Worm (Caenorhabditis elegans) whole organism, L1 larva: ENCODE measurements around the gene cpz-2.

Experiments used
- C34B4.2 ChIP-seq: sonication (generic microtip); optimal IDR thresholded peaks from 2 replicates; lab custom pipeline; 2017; ENCODE audit warnings: mild to moderate bottlenecking, missing genetic modification characterization, missing compliant biosample characterization
- F16B12.6 ChIP-seq: fragments of 150-350 bp; optimal IDR thresholded peaks from 2 replicates; lab custom pipeline; 2014; ENCODE audit warnings: missing biosample characterization, missing genetic modification characterization
- Y116A8C.19 ChIP-seq: sonication (generic microtip); optimal IDR thresholded peaks from 2 replicates; lab custom pipeline; 2016; ENCODE audit warnings: missing compliant biosample characterization, missing genetic modification characterization, borderline replicate concordance
- aha-1 ChIP-seq: fragments of 150-350 bp; optimal IDR thresholded peaks from 2 replicates; lab custom pipeline; 2014; ENCODE audit warnings: missing biosample characterization, missing genetic modification characterization
- alr-1 ChIP-seq: fragments of 200-800 bp; sonication (Bioruptor generic); optimal IDR thresholded peaks from 2 replicates; lab custom pipeline; 2018; ENCODE audit warnings: borderline replicate concordance, mild to moderate bottlenecking, missing genetic modification characterization, missing compliant biosample characterization
- aly-2 ChIP-seq: fragments of 150-350 bp; optimal IDR thresholded peaks from 2 replicates; lab custom pipeline; 2014; ENCODE audit warnings: missing biosample characterization, missing genetic modification characterization
- ceh-8 ChIP-seq: fragments of 200-800 bp; sonication (Bioruptor generic); optimal IDR thresholded peaks from 2 replicates; lab custom pipeline; 2018; ENCODE audit warnings: mild to moderate bottlenecking, missing genetic modification characterization, moderate library complexity, missing compliant biosample characterization
- ceh-82 ChIP-seq, 3 experiments: fragments of 150-350 bp in 1 of 3; sonication (generic microtip) in 2 of 3; optimal IDR thresholded peaks; 2 replicates each; lab custom pipeline; 2014 to 2017; ENCODE audit warnings: missing biosample characterization in 3 of 3, missing genetic modification characterization in 3 of 3
- ceh-90 ChIP-seq: sonication (generic microtip); optimal IDR thresholded peaks from 2 replicates; lab custom pipeline; 2016; ENCODE audit warnings: missing genetic modification characterization, missing compliant biosample characterization
- ces-1 ChIP-seq: fragments of 150-350 bp; optimal IDR thresholded peaks from 2 replicates; lab custom pipeline; 2014; ENCODE audit warnings: missing biosample characterization, missing genetic modification reagents, missing genetic modification characterization
- dpl-1 ChIP-seq, 3 experiments: fragments of 150-350 bp in 2 of 3; sonication (generic microtip) in 1 of 3; optimal IDR thresholded peaks; 2 replicates each; lab custom pipeline; 2014 to 2017; ENCODE audit warnings: missing biosample characterization in 3 of 3, missing genetic modification characterization in 3 of 3, missing genetic modification reagents in 3 of 3
- efl-1 ChIP-seq, 4 experiments: fragments of 150-350 bp; optimal IDR thresholded peaks in 3 of 4; peaks in 1 of 4; 1 replicate in 1 of 4; 2 replicates in 3 of 4; lab custom pipeline; 2014; ENCODE audit warnings: missing biosample characterization in 2 of 4, missing genetic modification characterization in 2 of 4, missing genetic modification reagents in 2 of 4
- efl-3 ChIP-seq: fragments of 200-800 bp; sonication (Bioruptor generic); optimal IDR thresholded peaks from 2 replicates; lab custom pipeline; 2018; ENCODE audit warnings: mild to moderate bottlenecking, missing genetic modification characterization, missing compliant biosample characterization
- elt-2 ChIP-seq: sonication (generic microtip); optimal IDR thresholded peaks from 2 replicates; lab custom pipeline; 2016; ENCODE audit warnings: missing genetic modification characterization, mild to moderate bottlenecking, inconsistent platforms, missing compliant biosample characterization, missing genetic modification reagents
- elt-3 ChIP-seq, 6 experiments: fragments of 150-350 bp in 1 of 6; sonication (generic microtip); optimal IDR thresholded peaks; 2 replicates each; lab custom pipeline; 2017 to 2018; ENCODE audit warnings: missing biosample characterization in 6 of 6, missing genetic modification characterization in 6 of 6, inconsistent platforms in 1 of 6
- fkh-4 ChIP-seq: sonication (generic microtip); optimal IDR thresholded peaks from 2 replicates; lab custom pipeline; 2016; ENCODE audit warnings: missing compliant biosample characterization, missing genetic modification characterization, borderline replicate concordance
- fkh-8 ChIP-seq: sonication (generic microtip); optimal IDR thresholded peaks from 2 replicates; lab custom pipeline; 2016; ENCODE audit warnings: mild to moderate bottlenecking, missing genetic modification characterization, missing compliant biosample characterization
- fos-1 ChIP-seq: fragments of 150-350 bp; optimal IDR thresholded peaks from 2 replicates; lab custom pipeline; 2014; ENCODE audit warnings: missing biosample characterization, missing genetic modification characterization
- hlh-17 ChIP-seq: fragments of 200-800 bp; sonication (Bioruptor generic); optimal IDR thresholded peaks from 2 replicates; lab custom pipeline; 2018; ENCODE audit warnings: missing genetic modification characterization, mild to moderate bottlenecking, missing compliant biosample characterization, moderate library complexity, borderline replicate concordance
- hlh-4 ChIP-seq: sonication (generic microtip); optimal IDR thresholded peaks from 2 replicates; lab custom pipeline; 2016; ENCODE audit warnings: mild to moderate bottlenecking, missing genetic modification characterization, missing compliant biosample characterization
- hpl-2 ChIP-seq: fragments of 150-350 bp; optimal IDR thresholded peaks from 2 replicates; lab custom pipeline; 2014; ENCODE audit warnings: missing biosample characterization, missing genetic modification reagents, missing genetic modification characterization
- irx-1 ChIP-seq: sonication (generic microtip); optimal IDR thresholded peaks from 2 replicates; lab custom pipeline; 2016; ENCODE audit warnings: missing genetic modification characterization, missing compliant biosample characterization
- isw-1 ChIP-seq: fragments of 200-800 bp; sonication (Bioruptor generic); IDR thresholded peaks from 2 replicates; pipeline ENCODE4 v1.3.6; 2022; ENCODE audit warnings: missing genetic modification characterization, missing compliant biosample characterization
- lin-14 ChIP-seq: fragments of 200-800 bp; sonication (Bioruptor generic); optimal IDR thresholded peaks from 2 replicates; lab custom pipeline; 2018; ENCODE audit warnings: mild to moderate bottlenecking, missing genetic modification characterization, moderate library complexity, missing compliant biosample characterization
- lin-15B ChIP-seq: fragments of 150-350 bp; sonication (generic microtip); optimal IDR thresholded peaks from 3 replicates; lab custom pipeline; 2014; ENCODE audit warnings: missing biosample characterization, missing genetic modification characterization
- lin-39 ChIP-seq: fragments of 150-350 bp; optimal IDR thresholded peaks from 2 replicates; lab custom pipeline; 2014; ENCODE audit warnings: missing biosample characterization, missing genetic modification reagents, missing genetic modification characterization
- lir-3 ChIP-seq: sonication (generic microtip); optimal IDR thresholded peaks from 2 replicates; lab custom pipeline; 2016; ENCODE audit warnings: mild to moderate bottlenecking, missing genetic modification characterization, moderate library complexity, missing compliant biosample characterization; ENCODE audit not compliant: poor library complexity
- lsy-2 ChIP-seq, 2 experiments: fragments of 150-350 bp; optimal IDR thresholded peaks; 2 replicates each; lab custom pipeline; 2014; ENCODE audit warnings: missing biosample characterization in 2 of 2, missing genetic modification characterization in 2 of 2
- mab-9 ChIP-seq: fragments of 200-800 bp; sonication (Bioruptor generic); IDR thresholded peaks from 2 replicates; pipeline ENCODE4 v1.3.6; 2022; ENCODE audit warnings: missing genetic modification reagents, missing genetic modification characterization, missing compliant biosample characterization
- mdl-1 ChIP-seq, 2 experiments: fragments of 150-350 bp; optimal IDR thresholded peaks; 2 replicates each; lab custom pipeline; 2014 to 2017; ENCODE audit warnings: missing biosample characterization in 2 of 2, missing genetic modification characterization in 2 of 2, inconsistent platforms in 1 of 2
- mep-1 ChIP-seq: fragments of 150-350 bp; optimal IDR thresholded peaks from 2 replicates; lab custom pipeline; 2014; ENCODE audit warnings: missing biosample characterization, missing genetic modification characterization
- nhr-11 ChIP-seq: fragments of 150-350 bp; optimal IDR thresholded peaks from 2 replicates; lab custom pipeline; 2014; ENCODE audit warnings: missing biosample characterization, missing genetic modification characterization
- nhr-12 ChIP-seq: sonication (generic microtip); optimal IDR thresholded peaks from 2 replicates; lab custom pipeline; 2017; ENCODE audit warnings: missing biosample characterization, missing genetic modification characterization
- nhr-20 ChIP-seq: sonication (generic microtip); optimal IDR thresholded peaks from 2 replicates; lab custom pipeline; 2016; ENCODE audit warnings: mild to moderate bottlenecking, missing genetic modification characterization, missing compliant biosample characterization
- nhr-28 ChIP-seq: fragments of 150-350 bp; optimal IDR thresholded peaks from 2 replicates; lab custom pipeline; 2014; ENCODE audit warnings: missing biosample characterization, missing genetic modification characterization
- nhr-47 ChIP-seq: sonication (generic microtip); optimal IDR thresholded peaks from 2 replicates; lab custom pipeline; 2016; ENCODE audit warnings: mild to moderate bottlenecking, missing genetic modification characterization, moderate library complexity, missing compliant biosample characterization
- nhr-77 ChIP-seq: fragments of 150-350 bp; optimal IDR thresholded peaks from 2 replicates; lab custom pipeline; 2014; ENCODE audit warnings: missing biosample characterization, missing genetic modification characterization
- nhr-90 ChIP-seq: sonication (generic microtip); optimal IDR thresholded peaks from 2 replicates; lab custom pipeline; 2016; ENCODE audit warnings: mild to moderate bottlenecking, missing genetic modification characterization, missing compliant biosample characterization; ENCODE audit not compliant: poor library complexity
- pag-3 ChIP-seq: sonication (generic microtip); optimal IDR thresholded peaks from 2 replicates; lab custom pipeline; 2017; ENCODE audit warnings: missing genetic modification characterization, mild to moderate bottlenecking, missing compliant biosample characterization, antibody characterized with exemption, borderline replicate concordance; ENCODE audit not compliant: insufficient read depth
- pqm-1 ChIP-seq: sonication (generic microtip); optimal IDR thresholded peaks from 3 replicates; lab custom pipeline; 2017; ENCODE audit warnings: missing biosample characterization, missing genetic modification characterization
- snpc-4 ChIP-seq: fragments of 150-350 bp; optimal IDR thresholded peaks from 2 replicates; lab custom pipeline; 2014; ENCODE audit warnings: missing biosample characterization, missing genetic modification characterization
- snu-23 ChIP-seq: sonication (generic microtip); optimal IDR thresholded peaks from 2 replicates; lab custom pipeline; 2016; ENCODE audit warnings: missing genetic modification characterization, missing compliant biosample characterization
- sptf-1 ChIP-seq: fragments of 150-350 bp; optimal IDR thresholded peaks from 2 replicates; lab custom pipeline; 2014; ENCODE audit warnings: missing biosample characterization, missing genetic modification characterization
- sup-37 ChIP-seq: fragments of 200-800 bp; sonication (Bioruptor generic); optimal IDR thresholded peaks from 2 replicates; lab custom pipeline; 2018; ENCODE audit warnings: mild to moderate bottlenecking, missing genetic modification characterization, missing compliant biosample characterization
- tbx-2 ChIP-seq: sonication (generic microtip); optimal IDR thresholded peaks from 2 replicates; lab custom pipeline; 2016; ENCODE audit warnings: missing genetic modification characterization, missing compliant biosample characterization
- tlp-1 ChIP-seq: fragments of 150-350 bp; optimal IDR thresholded peaks from 2 replicates; lab custom pipeline; 2014; ENCODE audit warnings: missing biosample characterization, missing genetic modification characterization
- unc-30 ChIP-seq: sonication (generic microtip); optimal IDR thresholded peaks from 2 replicates; lab custom pipeline; 2017; ENCODE audit warnings: missing biosample characterization, missing genetic modification characterization
- unc-98 ChIP-seq: fragments of 200-800 bp; sonication (Bioruptor generic); IDR thresholded peaks from 2 replicates; pipeline ENCODE4 v1.3.6; 2022; ENCODE audit warnings: missing genetic modification characterization, missing compliant biosample characterization
- xbp-1 ChIP-seq: sonication (generic microtip); optimal IDR thresholded peaks from 2 replicates; lab custom pipeline; 2016; ENCODE audit warnings: missing genetic modification characterization, missing compliant biosample characterization
- zip-4 ChIP-seq: fragments of 200-800 bp; sonication (Bioruptor generic); optimal IDR thresholded peaks from 2 replicates; lab custom pipeline; 2018; ENCODE audit warnings: mild to moderate bottlenecking, missing genetic modification characterization, moderate library complexity, missing compliant biosample characterization
- ztf-11 ChIP-seq, 2 experiments: sonication (generic microtip); optimal IDR thresholded peaks; 2 replicates each; lab custom pipeline; 2016 to 2017; ENCODE audit warnings: missing genetic modification characterization in 2 of 2, missing biosample characterization in 1 of 2, missing compliant biosample characterization in 1 of 2
- ztf-4 ChIP-seq: fragments of 150-350 bp; optimal IDR thresholded peaks from 2 replicates; lab custom pipeline; 2014; ENCODE audit warnings: missing biosample characterization, missing genetic modification characterization

The cpz-2 gene

DNA sequence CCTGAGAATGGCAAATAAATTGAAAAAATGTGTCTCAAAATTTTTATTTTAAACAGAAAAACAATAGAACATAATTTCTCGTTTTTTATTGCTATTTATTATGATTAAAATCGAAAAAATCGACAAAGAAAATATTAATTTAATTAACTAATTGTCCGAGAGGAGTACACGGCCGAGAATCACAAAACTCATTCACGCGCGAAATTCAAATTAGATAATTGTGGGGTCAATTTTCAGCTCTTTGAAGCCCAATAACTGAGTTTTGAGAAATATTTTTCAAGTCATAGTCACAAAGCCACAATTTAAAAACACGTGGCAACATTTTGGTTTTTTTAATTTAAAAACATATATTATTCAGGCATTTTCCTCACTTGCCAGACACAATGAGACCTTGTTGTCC, 28.1 kb downstream of the cpz-2 start (continued):
- TF ChIP-seq ceh-8 (GFP tag; lab: Kevin White, UChicago): no peak
- no peak for TF ChIP-seq isw-1 (GFP tag; lab: Robert Waterston, UW)
- TF ChIP-seq nhr-11 (tag; lab: Kevin White, UChicago): no peak
- no peak for TF ChIP-seq aha-1 (tag; lab: Kevin White, UChicago)
- no peak for TF ChIP-seq F16B12.6
- peak; percentile 44 for TF ChIP-seq snu-23
- TF ChIP-seq hpl-2 (GFP tag; lab: Kevin White, UChicago): no peak
- TF ChIP-seq mep-1 (tag; lab: Kevin White, UChicago): peak; percentile 3
- TF ChIP-seq C34B4.2: no peak
- TF ChIP-seq lin-39 (tag; lab: Kevin White, UChicago): peak; percentile 54
- peak; percentile 82 for TF ChIP-seq lir-3
- no peak for TF ChIP-seq ztf-4
- no peak for TF ChIP-seq sptf-1
- no peak for TF ChIP-seq efl-3 (GFP tag; lab: Kevin White, UChicago)
- no peak for TF ChIP-seq pqm-1
- TF ChIP-seq tbx-2: peak; percentile 43
- TF ChIP-seq nhr-90: peak; percentile 71
- no peak for TF ChIP-seq nhr-28 (tag; lab: Kevin White, UChicago)
- TF ChIP-seq elt-2 (tag; lab: Kevin White, UChicago): no peak
- peak; percentile 80 to 96 (median 88) for TF ChIP-seq dpl-1 (GFP tag; optimal IDR thresholded peaks at IDR 0.05; lab: Kevin White, UChicago)
- TF ChIP-seq Y116A8C.19: no peak
- TF ChIP-seq aly-2 (tag; lab: Kevin White, UChicago): no peak
- TF ChIP-seq elt-3 (tag; optimal IDR thresholded peaks at IDR 0.05; lab: Kevin White, UChicago): no peak
- TF ChIP-seq efl-1 (optimal IDR thresholded peaks at IDR 0.05; lab: Kevin White, UChicago): peak; percentile 89
- TF ChIP-seq efl-1 (GFP tag; optimal IDR thresholded peaks at IDR 0.05 in 1 of 2; lab: Kevin White, UChicago): peak; percentile 89 to 99
- TF ChIP-seq hlh-17 (GFP tag; lab: Kevin White, UChicago): no peak
- no peak for TF ChIP-seq unc-30
- no peak for TF ChIP-seq zip-4
- TF ChIP-seq fkh-4 (tag; lab: Kevin White, UChicago): peak; percentile 56
- no peak for TF ChIP-seq hlh-4 (tag; lab: Kevin White, UChicago)
- peak; percentile 30 for TF ChIP-seq lin-14
- TF ChIP-seq sup-37: no peak
- peak; percentile 81 for TF ChIP-seq ceh-90 (tag; lab: Kevin White, UChicago)
- no peak for TF ChIP-seq mdl-1 (tag; optimal IDR thresholded peaks at IDR 0.05; lab: Kevin White, UChicago)
- peak; percentile 10 for TF ChIP-seq xbp-1 (tag; lab: Kevin White, UChicago)
- peak; percentile 39 to 53 for TF ChIP-seq lsy-2 (tag; optimal IDR thresholded peaks at IDR 0.05; lab: Kevin White, UChicago)
- no peak for TF ChIP-seq nhr-77 (tag; lab: Kevin White, UChicago)
- no peak for TF ChIP-seq ces-1
- TF ChIP-seq fkh-8 (tag; lab: Kevin White, UChicago): no peak
- no peak for TF ChIP-seq snpc-4 (tag; lab: Kevin White, UChicago)
- peak; percentile 61 for TF ChIP-seq nhr-20 (tag; lab: Kevin White, UChicago)
- no peak for TF ChIP-seq pag-3 (tag; lab: Kevin White, UChicago)
- TF ChIP-seq mab-9: no peak
- TF ChIP-seq ceh-82 (tag; optimal IDR thresholded peaks at IDR 0.05; lab: Kevin White, UChicago): no peak
- TF ChIP-seq lin-15B: no peak
- TF ChIP-seq tlp-1: no peak
- TF ChIP-seq unc-98 (GFP tag; lab: Robert Waterston, UW): no peak
- peak; percentile 71 for TF ChIP-seq nhr-47 (tag; lab: Kevin White, UChicago)
- TF ChIP-seq alr-1: no peak
- peak; percentile 71 for TF ChIP-seq irx-1
- TF ChIP-seq fos-1 (tag; lab: Kevin White, UChicago): no peak
- TF ChIP-seq nhr-12 (tag; lab: Kevin White, UChicago): no peak
- TF ChIP-seq ztf-11 (tag; optimal IDR thresholded peaks at IDR 0.05; lab: Kevin White, UChicago): peak in 1 of 2 experiments; percentile 74
